Fruit fly (Drosophila melanogaster): ENCODE results near the gene tos.

tos gene

DNA sequence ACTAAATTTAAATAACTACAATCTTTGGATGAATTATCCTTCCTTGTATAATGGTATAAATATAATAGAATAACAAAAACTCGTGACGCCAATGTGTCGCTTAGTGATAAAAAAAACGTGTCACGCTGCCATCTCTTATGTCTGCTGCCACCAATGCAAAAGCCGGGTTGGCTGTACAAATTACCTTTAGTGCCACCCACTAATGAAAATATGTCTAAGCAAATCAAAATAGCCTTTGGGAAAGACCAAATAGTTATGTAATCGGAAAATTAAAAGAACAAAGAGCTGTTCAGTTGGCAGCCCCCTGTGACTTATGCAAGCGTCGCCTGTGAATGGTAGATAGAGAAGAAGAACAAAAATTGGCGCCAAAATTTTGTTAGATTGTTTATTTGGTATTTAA is 7.5 kb upstream of the tos start, which contains the start of gene CG10336 (continued):
- TF ChIP-seq Dll (GFP tag; IDR thresholded peaks at IDR 0.05; ENCODE audit: partially characterized antibody): peak; percentile 75
- no peak for TF ChIP-seq oc (tag; optimal IDR thresholded peaks at IDR 0.05)
- TF ChIP-seq CG4617 (GFP tag; optimal IDR thresholded peaks at IDR 0.05; ENCODE audit: borderline replicate concordance): peak; percentile 29
- TF ChIP-seq Fer1 (GFP tag; optimal IDR thresholded peaks at IDR 0.05): no peak
- TF ChIP-seq CG17612 (GFP tag; IDR thresholded peaks at IDR 0.05): no peak
- no peak for TF ChIP-seq ara (GFP tag; IDR thresholded peaks at IDR 0.05)
- no peak for TF ChIP-seq tap (tag; optimal IDR thresholded peaks at IDR 0.05)
- TF ChIP-seq CG13775 (GFP tag; optimal IDR thresholded peaks at IDR 0.05): no peak
- TF ChIP-seq Poxn (GFP tag; IDR thresholded peaks at IDR 0.05): no peak
- no peak for TF ChIP-seq Jarid2 (GFP tag; optimal IDR thresholded peaks at IDR 0.05)
- peak; percentile 48 for TF ChIP-seq vvl (GFP tag; IDR thresholded peaks at IDR 0.05)
- TF ChIP-seq CG12219 (GFP tag; optimal IDR thresholded peaks at IDR 0.05): no peak
- no peak for TF ChIP-seq danr (GFP tag; IDR thresholded peaks at IDR 0.05)
- TF ChIP-seq odd (GFP tag; optimal IDR thresholded peaks at IDR 0.05): no peak
- no peak for TF ChIP-seq CG1233 (GFP tag; optimal IDR thresholded peaks at IDR 0.05)
- no peak for TF ChIP-seq wek (GFP tag; optimal IDR thresholded peaks at IDR 0.05)
- TF ChIP-seq CG8478 (optimal IDR thresholded peaks at IDR 0.05): no peak
- no peak for TF ChIP-seq pho (GFP tag; optimal IDR thresholded peaks at IDR 0.05)
- TF ChIP-seq ssp (GFP tag; IDR thresholded peaks at IDR 0.05): no peak
- TF ChIP-seq E2f1 (GFP tag; IDR thresholded peaks at IDR 0.05): peak; percentile 93
- TF ChIP-seq org-1 (GFP tag; optimal IDR thresholded peaks at IDR 0.05): no peak
- no peak for TF ChIP-seq CG15269 (tag; optimal IDR thresholded peaks at IDR 0.05)
- no peak for TF ChIP-seq gsb-n (tag; optimal IDR thresholded peaks at IDR 0.05)
- TF ChIP-seq CG9215 (GFP tag; IDR thresholded peaks at IDR 0.05): no peak
- no peak for TF ChIP-seq kni (GFP tag; optimal IDR thresholded peaks at IDR 0.05)
- no peak for TF ChIP-seq Max (GFP tag; optimal IDR thresholded peaks at IDR 0.05)
- no peak for TF ChIP-seq kay (GFP tag; optimal IDR thresholded peaks at IDR 0.05)
- TF ChIP-seq CG12155 (GFP tag; optimal IDR thresholded peaks at IDR 0.05): no peak
- no peak for TF ChIP-seq CG30020 (tag; optimal IDR thresholded peaks at IDR 0.05)
- no peak for TF ChIP-seq CG9817 (tag; optimal IDR thresholded peaks at IDR 0.05)
- TF ChIP-seq CG3065 (GFP tag; optimal IDR thresholded peaks at IDR 0.05): no peak
- TF ChIP-seq Oli (tag; optimal IDR thresholded peaks at IDR 0.05): no peak
- peak in 1 of 2 experiments; percentile 10 for TF ChIP-seq crp (GFP tag; optimal IDR thresholded peaks at IDR 0.05)
- no peak for TF ChIP-seq CG31388 (GFP tag; optimal IDR thresholded peaks at IDR 0.05)
- TF ChIP-seq Pdp1 (GFP tag; optimal IDR thresholded peaks at IDR 0.05): peak in 1 of 2 experiments; percentile 100
- TF ChIP-seq Ets97D (GFP tag; optimal IDR thresholded peaks at IDR 0.05): peak; percentile 9
- TF ChIP-seq dysf (GFP tag; IDR thresholded peaks at IDR 0.05): no peak
- no peak for TF ChIP-seq p53 (GFP tag; optimal IDR thresholded peaks at IDR 0.05)
- 0 out of 2 replicates have a peak, but pooled peaks have one; percentile 25 for TF ChIP-seq ato (GFP tag; IDR thresholded peaks at IDR 0.05; ENCODE audit: partially characterized antibody)
- TF ChIP-seq chn (GFP tag; optimal IDR thresholded peaks at IDR 0.05): no peak
- TF ChIP-seq dmrt99B (tag; optimal IDR thresholded peaks at IDR 0.05): no peak
- no peak for TF ChIP-seq Fer2 (tag; optimal IDR thresholded peaks at IDR 0.05)
- TF ChIP-seq Lpt (GFP tag; optimal IDR thresholded peaks at IDR 0.05): no peak
- TF ChIP-seq CG34376 (GFP tag; optimal IDR thresholded peaks at IDR 0.05): no peak
- TF ChIP-seq bigmax (GFP tag; optimal IDR thresholded peaks at IDR 0.05): no peak
- peak; percentile 56; the same call in 2 of the 3 replicates for TF ChIP-seq CG6791 (GFP tag; IDR thresholded peaks at IDR 0.05; ENCODE audit: partially characterized antibody)
- TF ChIP-seq sd (tag; optimal IDR thresholded peaks at IDR 0.05): no peak
- TF ChIP-seq inv (GFP tag; IDR thresholded peaks at IDR 0.05; ENCODE audit: partially characterized antibody): peak; percentile 61
- TF ChIP-seq nerfin-2 (GFP tag; IDR thresholded peaks at IDR 0.05; ENCODE audit: partially characterized antibody): no peak
- no peak for TF ChIP-seq C15 (GFP tag; IDR thresholded peaks at IDR 0.05)
- TF ChIP-seq Usf (GFP tag; optimal IDR thresholded peaks at IDR 0.05): no peak

Data from whole organism, embryonic.